Fruit fly (Drosophila melanogaster) whole organism, pupa: ENCODE data around the gene CG31525.

Source experiments
- CG10348 ChIP-seq: fragments of 200-800 bp; sonication (Bioruptor generic); IDR thresholded peaks from 2 replicates; pipeline ENCODE4 v1.3.6; 2022; ENCODE audit warnings: missing biosample characterization, missing genetic modification characterization
- CG12605 ChIP-seq: fragments of 200-800 bp; sonication (Bioruptor generic); IDR thresholded peaks from 2 replicates; pipeline ENCODE4 v1.3.6; 2022; ENCODE audit warnings: missing biosample characterization, missing genetic modification characterization
- CG13204 ChIP-seq: fragments of 200-800 bp; sonication (Bioruptor generic); optimal IDR thresholded peaks from 2 replicates; lab custom pipeline; 2018; ENCODE audit warnings: missing biosample characterization, mild to moderate bottlenecking, missing genetic modification characterization, moderate library complexity
- CG14655 ChIP-seq: fragments of 200-800 bp; sonication (Bioruptor generic); optimal IDR thresholded peaks from 3 replicates; lab custom pipeline; 2017; ENCODE audit warnings: mild to moderate bottlenecking, missing biosample characterization, missing genetic modification reagents, missing genetic modification characterization
- CG15710 ChIP-seq: fragments of 200-800 bp; sonication (Bioruptor generic); optimal IDR thresholded peaks from 2 replicates; lab custom pipeline; 2018; ENCODE audit warnings: missing biosample characterization, mild to moderate bottlenecking, missing genetic modification characterization, moderate library complexity
- CG17806 ChIP-seq: fragments of 200-800 bp; sonication (Bioruptor generic); optimal IDR thresholded peaks from 2 replicates; lab custom pipeline; 2018; ENCODE audit warnings: missing biosample characterization, mild to moderate bottlenecking, missing genetic modification characterization, moderate library complexity
- CG32121 ChIP-seq: fragments of 200-800 bp; sonication (Bioruptor generic); IDR thresholded peaks from 2 replicates; pipeline ENCODE4 v1.3.6; 2022; ENCODE audit warnings: missing biosample characterization, missing genetic modification characterization
- CG34367 ChIP-seq: fragments of 200-800 bp; sonication (Bioruptor generic); optimal IDR thresholded peaks from 2 replicates; lab custom pipeline; 2018; ENCODE audit warnings: missing biosample characterization, mild to moderate bottlenecking, missing genetic modification characterization
- CG4496 ChIP-seq: fragments of 200-800 bp; sonication (Bioruptor generic); IDR thresholded peaks from 3 replicates; pipeline ENCODE4 v1.3.6; 2022; ENCODE audit warnings: missing biosample characterization, missing genetic modification characterization
- CG8159 ChIP-seq: fragments of 200-800 bp; sonication (Bioruptor generic); optimal IDR thresholded peaks from 3 replicates; lab custom pipeline; 2018; ENCODE audit warnings: missing biosample characterization, mild to moderate bottlenecking, missing genetic modification characterization, moderate library complexity
- CG8301 ChIP-seq: fragments of 200-800 bp; sonication (Bioruptor generic); optimal IDR thresholded peaks from 2 replicates; lab custom pipeline; 2018; ENCODE audit warnings: missing biosample characterization, mild to moderate bottlenecking, missing genetic modification characterization
- CG9948 ChIP-seq: fragments of 200-800 bp; sonication (Bioruptor generic); optimal IDR thresholded peaks from 2 replicates; lab custom pipeline; 2018; ENCODE audit warnings: missing biosample characterization, mild to moderate bottlenecking, missing genetic modification characterization, moderate library complexity
- D1 ChIP-seq: fragments of 200-800 bp; sonication (Bioruptor generic); optimal IDR thresholded peaks from 2 replicates; lab custom pipeline; 2018; ENCODE audit warnings: missing biosample characterization, mild to moderate bottlenecking, missing genetic modification characterization, moderate library complexity
- EcR ChIP-seq: fragments of 200-800 bp; sonication (Bioruptor generic); optimal IDR thresholded peaks from 3 replicates; lab custom pipeline; 2019; ENCODE audit warnings: missing biosample characterization, missing genetic modification characterization, mild to moderate bottlenecking, moderate library complexity, missing genetic modification reagents
- Ets98B ChIP-seq: fragments of 200-800 bp; sonication (Bioruptor generic); IDR thresholded peaks from 2 replicates; pipeline ENCODE4 v1.3.6; 2022; ENCODE audit warnings: missing biosample characterization, missing genetic modification characterization
- Pif1A ChIP-seq: fragments of 200-800 bp; sonication (Bioruptor generic); optimal IDR thresholded peaks from 3 replicates; lab custom pipeline; 2016; ENCODE audit warnings: missing biosample characterization, missing genetic modification characterization
- Pif1B ChIP-seq: fragments of 200-800 bp; sonication (Bioruptor generic); optimal IDR thresholded peaks from 3 replicates; lab custom pipeline; 2016; ENCODE audit warnings: missing biosample characterization, missing genetic modification characterization
- Snoo ChIP-seq: fragments of 200-800 bp; sonication (Bioruptor generic); optimal IDR thresholded peaks from 3 replicates; lab custom pipeline; 2017; ENCODE audit warnings: missing biosample characterization, mild to moderate bottlenecking, missing genetic modification characterization, inconsistent platforms
- fd96Ca ChIP-seq: fragments of 200-800 bp; sonication (Bioruptor generic); IDR thresholded peaks from 3 replicates; pipeline ENCODE4 v1.3.6; 2022; ENCODE audit warnings: missing biosample characterization, missing genetic modification characterization
- gl ChIP-seq: fragments of 200-800 bp; sonication (Bioruptor generic); optimal IDR thresholded peaks from 2 replicates; lab custom pipeline; 2018; ENCODE audit warnings: missing biosample characterization, mild to moderate bottlenecking, missing genetic modification characterization
- rn ChIP-seq: fragments of 200-800 bp; sonication (Bioruptor generic); IDR thresholded peaks from 2 replicates; pipeline ENCODE4 v1.3.6; 2022; ENCODE audit warnings: missing biosample characterization, missing genetic modification characterization

CG31525 gene

DNA sequence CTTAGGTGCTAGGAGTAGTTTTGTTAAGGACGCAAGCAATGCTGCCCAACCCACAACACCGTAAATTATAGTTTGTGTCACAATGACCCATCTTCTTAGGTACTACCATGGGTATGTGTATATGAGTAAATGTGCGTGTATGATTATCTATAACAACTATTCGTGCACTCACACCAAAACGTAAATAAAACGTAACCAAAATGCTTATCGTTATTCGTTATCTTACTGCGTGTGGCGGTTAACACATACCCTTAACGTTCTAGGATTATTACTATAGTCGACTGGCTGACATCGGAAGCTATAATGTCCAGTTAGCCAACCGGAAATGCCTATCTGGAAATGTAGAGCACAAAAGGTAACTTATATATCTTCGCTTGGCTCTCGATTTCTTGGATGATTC, 18.3 kb downstream of the CG31525 start:
- TF ChIP-seq rn (GFP tag; lab: Robert Waterston, UW) (no peak), CG17806 (tag; lab: Kevin White, UChicago) (no peak), CG13204 (GFP tag; lab: Kevin White, UChicago) (no peak), D1 (no peak), CG32121 (GFP tag; lab: Robert Waterston, UW) (no peak), CG8301 (no peak), EcR (GFP tag; lab: Kevin White, UChicago) (no peak), CG9948 (tag; lab: Kevin White, UChicago) (no peak), CG12605 (GFP tag; lab: Robert Waterston, UW) (no peak), Pif1A (GFP tag; lab: Kevin White, UChicago) (no peak), fd96Ca (GFP tag; lab: Robert Waterston, UW) (no peak), Snoo (no peak), CG14655 (GFP tag; lab: Kevin White, UChicago) (no peak), Pif1B (GFP tag; lab: Kevin White, UChicago) (no peak), CG15710 (tag; lab: Kevin White, UChicago) (no peak), CG8159 (no peak), gl (tag; lab: Kevin White, UChicago) (no peak)
- TF ChIP-seq, all 21 proteins: peak for 0

DNA sequence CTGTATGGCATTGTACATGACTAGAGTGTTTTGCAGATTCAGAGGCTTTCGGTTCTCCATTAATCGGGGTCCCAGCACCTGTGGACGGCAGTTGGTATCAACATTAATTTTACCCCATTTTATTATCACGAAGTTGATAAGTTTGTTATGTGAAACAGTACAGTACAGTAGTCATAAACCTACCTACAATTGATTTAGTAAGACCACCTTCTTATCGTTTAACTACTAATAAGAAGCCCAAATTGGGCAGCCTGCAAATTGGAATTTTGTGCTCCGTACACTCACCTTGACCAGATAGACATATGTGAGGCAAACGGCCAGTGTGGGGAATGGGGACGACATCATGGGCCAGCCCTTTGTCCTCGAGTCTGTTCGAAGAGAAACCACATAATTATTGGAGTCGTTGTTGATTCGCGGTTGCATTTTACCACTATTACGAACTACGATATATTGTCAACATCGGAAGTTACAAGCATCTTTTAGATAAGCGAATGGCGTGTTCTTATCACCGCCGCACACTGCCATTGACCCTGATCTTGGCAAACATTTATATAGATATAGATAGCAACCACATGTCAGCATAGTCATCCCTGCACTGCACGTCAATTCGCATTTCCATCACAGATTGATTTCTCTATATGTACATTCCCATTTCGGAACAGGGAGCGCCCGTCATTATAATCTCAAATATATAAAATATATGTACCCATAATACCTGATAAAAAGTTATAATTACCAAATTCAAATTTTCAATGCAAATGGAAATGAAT, 19.8 kb downstream of the CG31525 start:
- no peak for TF ChIP-seq CG4496 (GFP tag; lab: Robert Waterston, UW)
- TF ChIP-seq EcR (GFP tag; lab: Kevin White, UChicago): peak; percentile 59

DNA sequence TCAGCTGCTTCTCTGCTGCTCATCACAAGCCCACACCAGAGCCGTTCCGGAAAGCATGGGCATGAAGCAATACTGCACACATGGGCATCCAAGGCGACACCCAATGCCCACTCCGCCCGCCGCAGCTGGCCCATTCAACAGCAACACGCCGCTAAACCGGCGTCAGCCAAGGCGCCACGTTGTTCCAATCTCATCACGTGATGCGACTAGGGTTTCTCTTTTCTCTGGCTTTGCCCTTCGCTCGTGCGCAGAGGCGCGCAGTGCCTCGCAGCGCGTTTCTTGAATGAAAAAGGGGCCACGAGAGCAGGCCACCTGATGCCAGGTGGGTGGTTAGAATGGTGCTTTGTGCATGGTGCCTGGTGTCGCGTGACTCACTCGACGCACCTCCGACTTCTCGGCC, 22.4 kb downstream of the CG31525 start:
- TF ChIP-seq Pif1B (GFP tag; lab: Kevin White, UChicago) (no peak), fd96Ca (GFP tag; lab: Robert Waterston, UW) (0 out of 3 replicates have a peak, but pooled peaks have one; percentile 17), CG13204 (GFP tag; lab: Kevin White, UChicago) (peak; percentile 52), CG12605 (GFP tag; lab: Robert Waterston, UW) (peak; percentile 48; the same call in 1 of the 2 replicates)

DNA sequence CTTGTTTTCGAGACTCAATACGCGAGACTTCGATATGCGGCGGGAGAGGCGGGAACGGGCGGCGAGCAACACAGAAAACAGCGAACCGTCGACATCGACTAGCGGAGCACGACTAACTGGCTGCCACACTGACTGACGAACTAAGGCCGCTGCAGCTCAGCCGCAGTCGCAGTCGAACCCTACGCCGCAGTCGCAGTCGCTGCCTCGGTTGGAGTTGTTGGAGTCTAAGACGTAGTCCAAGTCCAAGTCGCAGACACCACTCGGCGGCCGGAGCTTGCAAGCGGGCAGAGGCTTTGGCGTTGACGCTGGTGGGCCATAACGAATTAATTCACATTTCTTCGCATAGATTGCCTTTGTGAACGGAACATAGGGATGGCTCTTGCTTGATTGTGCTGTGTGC, 23.9 kb downstream of the CG31525 start:
- TF ChIP-seq CG4496 (GFP tag; lab: Robert Waterston, UW) (peak; percentile 34; the same call in 1 of the 3 replicates), CG8301 (no peak), EcR (GFP tag; lab: Kevin White, UChicago) (no peak), CG13204 (GFP tag; lab: Kevin White, UChicago) (peak; percentile 53), CG10348 (GFP tag; lab: Robert Waterston, UW) (no peak), gl (tag; lab: Kevin White, UChicago) (no peak), CG32121 (GFP tag; lab: Robert Waterston, UW) (peak; percentile 41; the same call in 1 of the 2 replicates)

DNA sequence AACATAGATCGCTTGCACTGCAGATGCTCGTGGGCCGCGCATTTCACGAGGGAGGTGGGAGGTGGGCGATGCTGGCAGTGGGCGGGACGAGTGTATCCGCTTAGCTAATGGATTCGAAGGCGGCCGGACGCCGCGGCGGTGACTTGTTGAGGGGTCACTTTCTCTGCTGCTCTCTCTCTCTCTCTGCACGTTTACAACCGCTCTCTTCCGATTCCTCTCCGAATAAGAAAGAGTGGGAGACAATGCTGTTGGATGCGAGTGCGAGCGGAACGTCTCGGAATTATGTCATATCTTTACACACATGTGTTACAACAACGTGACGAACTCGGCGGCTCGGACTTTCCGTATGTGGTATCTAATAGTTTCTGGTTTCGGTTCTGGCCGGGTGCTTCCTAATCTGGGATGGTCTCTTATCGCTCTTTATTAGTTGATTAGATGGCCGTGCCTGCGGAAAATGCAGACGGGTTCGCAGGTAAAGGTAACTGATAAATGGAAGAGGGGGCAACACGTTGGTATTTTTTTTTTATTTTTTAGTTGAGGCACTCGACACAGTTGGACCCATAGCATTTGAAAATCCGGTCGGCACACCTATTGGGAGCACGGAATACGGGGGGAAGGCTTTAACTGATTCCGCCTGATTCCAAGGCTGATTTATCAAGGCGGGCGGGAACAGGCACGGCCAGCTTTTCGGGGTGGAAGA, 25.7 kb downstream of the CG31525 start:
- TF ChIP-seq rn (GFP tag; lab: Robert Waterston, UW) (no peak), Pif1B (GFP tag; lab: Kevin White, UChicago) (no peak), CG15710 (tag; lab: Kevin White, UChicago) (no peak), Pif1A (GFP tag; lab: Kevin White, UChicago) (no peak), Snoo (no peak), CG10348 (GFP tag; lab: Robert Waterston, UW) (no peak), CG9948 (tag; lab: Kevin White, UChicago) (no peak), fd96Ca (GFP tag; lab: Robert Waterston, UW) (peak; percentile 58; the same call in 2 of the 3 replicates), Ets98B (GFP tag; lab: Robert Waterston, UW) (peak; percentile 56), CG34367 (no peak), CG4496 (GFP tag; lab: Robert Waterston, UW) (peak; percentile 71), CG8301 (no peak), CG14655 (GFP tag; lab: Kevin White, UChicago) (no peak), CG13204 (GFP tag; lab: Kevin White, UChicago) (peak; percentile 86), gl (tag; lab: Kevin White, UChicago) (no peak), CG8159 (no peak), CG17806 (tag; lab: Kevin White, UChicago) (no peak), D1 (no peak), CG12605 (GFP tag; lab: Robert Waterston, UW) (peak; percentile 57), CG32121 (GFP tag; lab: Robert Waterston, UW) (0 out of 2 replicates have a peak, but pooled peaks have one; percentile 14), EcR (GFP tag; lab: Kevin White, UChicago) (peak; percentile 2)
- TF ChIP-seq, all 21 proteins: peak for 7
